Worm (Caenorhabditis elegans) whole organism, young adult: ENCODE data around the gene rike-1.

Source experiments
- F49E8.2 ChIP-seq: sonication (generic microtip); optimal IDR thresholded peaks from 3 replicates; lab custom pipeline; 2017; ENCODE audit warnings: missing genetic modification characterization, mild to moderate bottlenecking, missing compliant biosample characterization, antibody characterized with exemption, moderate library complexity; ENCODE audit not compliant: insufficient read depth
- Y53G8AR.9 ChIP-seq: fragments of 200-800 bp; sonication (Bioruptor generic); conservative IDR thresholded peaks from 2 replicates; pipeline ENCODE4 v1.3.6; 2022; ENCODE audit warnings: missing genetic modification reagents, missing genetic modification characterization, missing compliant biosample characterization
- akir-1 ChIP-seq: fragments of 200-800 bp; sonication (Bioruptor generic); optimal IDR thresholded peaks from 2 replicates; lab custom pipeline; 2018; ENCODE audit warnings: mild to moderate bottlenecking, missing genetic modification characterization, moderate library complexity, missing compliant biosample characterization
- egrh-3 ChIP-seq: fragments of 200-800 bp; sonication (Bioruptor generic); IDR thresholded peaks from 2 replicates; pipeline ENCODE4 v1.3.6; 2022; ENCODE audit warnings: missing genetic modification reagents, missing genetic modification characterization, missing compliant biosample characterization
- hmg-1.2 ChIP-seq: fragments of 200-800 bp; sonication (Bioruptor generic); IDR thresholded peaks from 2 replicates; pipeline ENCODE4 v1.3.6; 2022; ENCODE audit warnings: missing genetic modification reagents, missing genetic modification characterization, missing compliant biosample characterization
- lsy-27 ChIP-seq: sonication (generic microtip); optimal IDR thresholded peaks from 2 replicates; lab custom pipeline; 2017; ENCODE audit warnings: missing genetic modification characterization, mild to moderate bottlenecking, missing compliant biosample characterization, antibody characterized with exemption, missing genotype, borderline replicate concordance; ENCODE audit not compliant: insufficient read depth
- snpc-1.1 ChIP-seq: sonication (generic microtip); optimal IDR thresholded peaks from 2 replicates; lab custom pipeline; 2017; ENCODE audit warnings: missing genetic modification characterization, mild to moderate bottlenecking, missing compliant biosample characterization, antibody characterized with exemption, moderate library complexity, missing genotype, missing genetic modification reagents; ENCODE audit not compliant: insufficient read depth
- snpc-4 ChIP-seq, 5 experiments: fragments of 150-350 bp in 1 of 5; sonication (generic microtip) in 4 of 5; optimal IDR thresholded peaks; 2 replicates each; lab custom pipeline; 2014 to 2018; ENCODE audit warnings: missing genetic modification characterization in 5 of 5, missing biosample characterization in 3 of 5, antibody characterized with exemption in 2 of 5, mild to moderate bottlenecking in 2 of 5, missing compliant biosample characterization in 2 of 5, missing genotype in 2 of 5, moderate library complexity in 2 of 5, missing genetic modification reagents in 1 of 5
- somi-1 ChIP-seq: fragments of 200-800 bp; sonication (Bioruptor generic); optimal IDR thresholded peaks from 2 replicates; lab custom pipeline; 2018; ENCODE audit warnings: mild to moderate bottlenecking, missing genetic modification characterization, missing compliant biosample characterization
- unc-62 ChIP-seq: fragments of 150-350 bp; optimal IDR thresholded peaks from 2 replicates; lab custom pipeline; 2014; ENCODE audit warnings: missing biosample characterization, missing genetic modification reagents, missing genetic modification characterization

DNA sequence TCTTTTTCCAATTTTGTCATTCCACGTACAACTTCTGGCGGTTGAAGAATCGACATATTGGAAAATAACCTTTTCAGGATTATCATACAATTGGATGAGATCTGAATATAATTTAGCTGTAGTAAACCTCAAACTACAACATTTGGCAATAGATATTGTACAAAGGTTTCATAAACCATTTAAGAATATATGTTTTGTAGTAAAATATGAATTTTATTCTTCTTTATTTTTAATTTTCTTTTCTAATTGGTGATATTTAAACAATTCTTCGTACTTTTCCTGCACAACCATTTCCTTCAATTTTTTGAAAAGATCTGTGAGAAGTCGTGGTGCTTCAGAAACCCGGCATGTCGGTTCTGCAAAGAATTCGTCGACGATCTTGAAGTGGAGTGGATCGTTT, 24.7 kb downstream of the rike-1 start, which contains the start of gene C53A5.17:
- TF ChIP-seq Y53G8AR.9 (GFP tag; lab: Robert Waterston, UW): no peak
- TF ChIP-seq egrh-3 (GFP tag; lab: Robert Waterston, UW): no peak
- no peak for TF ChIP-seq somi-1 (GFP tag; lab: Kevin White, UChicago)
- no peak for TF ChIP-seq snpc-4 (GFP tag; optimal IDR thresholded peaks at IDR 0.05; lab: Kevin White, UChicago)
- no peak for TF ChIP-seq snpc-4 (tag; optimal IDR thresholded peaks at IDR 0.05; lab: Kevin White, UChicago)
- no peak for TF ChIP-seq F49E8.2 (tag; lab: Kevin White, UChicago)
- TF ChIP-seq lsy-27 (tag; lab: Kevin White, UChicago): no peak
- no peak for TF ChIP-seq snpc-1.1
- no peak for TF ChIP-seq hmg-1.2 (GFP tag; lab: Robert Waterston, UW)
- no peak for TF ChIP-seq akir-1 (GFP tag; lab: Kevin White, UChicago)
- TF ChIP-seq unc-62: no peak
